Worm (Caenorhabditis elegans) whole organism, L4/young adult: ENCODE data around the gene ifet-1.

Experiments
- W03F9.2 ChIP-seq: fragments of 150-350 bp; optimal IDR thresholded peaks from 2 replicates; lab custom pipeline; 2014; ENCODE audit warnings: missing biosample characterization, missing genetic modification characterization
- dao-5 ChIP-seq: sonication (generic microtip); optimal IDR thresholded peaks from 2 replicates; lab custom pipeline; 2016; ENCODE audit warnings: missing genotype, missing genetic modification characterization, moderate library complexity, missing compliant biosample characterization
- him-1 ChIP-seq: sonication (generic microtip); optimal IDR thresholded peaks from 2 replicates; lab custom pipeline; 2016; ENCODE audit warnings: missing genotype, missing genetic modification reagents, missing genetic modification characterization, missing compliant biosample characterization

ifet-1 gene

ce11 chrIII:4502559-4503240 is 27.8 kb upstream of the ifet-1 start:
- no peak for TF ChIP-seq W03F9.2 (tag; lab: Kevin White, UChicago)
- TF ChIP-seq him-1 (tag; lab: Kevin White, UChicago) = no peak
- TF ChIP-seq dao-5 (tag; lab: Kevin White, UChicago) = no peak

ce11 chrIII:4498938-4499337 is 24.0 kb upstream of the ifet-1 start, which contains the start of the genes C07G2.5 and atf-7:
TSS of gene C07G2.5 (minus strand) at chrIII:4499038.
TSS of gene atf-7 (minus strand) at chrIII:4499045.
- TF ChIP-seq him-1 (tag; lab: Kevin White, UChicago) = no peak
- no peak for TF ChIP-seq dao-5 (tag; lab: Kevin White, UChicago)
- TF ChIP-seq W03F9.2 (tag; lab: Kevin White, UChicago) = no peak

- TF ChIP-seq W03F9.2 (tag; lab: Kevin White, UChicago) (no peak), dao-5 (tag; lab: Kevin White, UChicago) (no peak), him-1 (tag; lab: Kevin White, UChicago) (no peak)
These were observed 21.1 kb upstream of the ifet-1 start for ce11 chrIII:4496085-4496484.

- TF ChIP-seq him-1 (tag; lab: Kevin White, UChicago) (no peak), W03F9.2 (tag; lab: Kevin White, UChicago) (no peak), dao-5 (tag; lab: Kevin White, UChicago) (no peak)
These were observed 20.7 kb upstream of the ifet-1 start for ce11 chrIII:4495685-4496084.

ce11 chrIII:4495250-4495649 is 20.3 kb upstream of the ifet-1 start:
- no peak for TF ChIP-seq dao-5 (tag; lab: Kevin White, UChicago)
- no peak for TF ChIP-seq him-1 (tag; lab: Kevin White, UChicago)
- TF ChIP-seq W03F9.2 (tag; lab: Kevin White, UChicago) = no peak

- no peak for TF ChIP-seq him-1 (tag; lab: Kevin White, UChicago)
- no peak for TF ChIP-seq W03F9.2 (tag; lab: Kevin White, UChicago)
- no peak for TF ChIP-seq dao-5 (tag; lab: Kevin White, UChicago)
These were observed 19.6 kb upstream of the ifet-1 start for ce11 chrIII:4494541-4495010.

- TF ChIP-seq him-1 (tag; lab: Kevin White, UChicago) (no peak), W03F9.2 (tag; lab: Kevin White, UChicago) (no peak), dao-5 (tag; lab: Kevin White, UChicago) (no peak)
These were observed 18.2 kb upstream of the ifet-1 start for ce11 chrIII:4493008-4493777.

- peak; percentile 25 for TF ChIP-seq him-1 (tag; lab: Kevin White, UChicago)
- no peak for TF ChIP-seq dao-5 (tag; lab: Kevin White, UChicago)
- no peak for TF ChIP-seq W03F9.2 (tag; lab: Kevin White, UChicago)
These were observed 16.5 kb upstream of the ifet-1 start for ce11 chrIII:4491164-4492144.

ce11 chrIII:4488892-4489409 is 14.0 kb upstream of the ifet-1 start, which contains the start of gene cpg-1:
TSS of gene cpg-1 (plus strand) at chrIII:4489359.
- peak; percentile 30 for TF ChIP-seq W03F9.2 (tag; lab: Kevin White, UChicago)
- no peak for TF ChIP-seq dao-5 (tag; lab: Kevin White, UChicago)
- no peak for TF ChIP-seq him-1 (tag; lab: Kevin White, UChicago)

- no peak for TF ChIP-seq W03F9.2 (tag; lab: Kevin White, UChicago)
- no peak for TF ChIP-seq him-1 (tag; lab: Kevin White, UChicago)
These were observed 12.3 kb upstream of the ifet-1 start for ce11 chrIII:4487271-4487670.

- TF ChIP-seq W03F9.2 (tag; lab: Kevin White, UChicago) (no peak), him-1 (tag; lab: Kevin White, UChicago) (no peak), dao-5 (tag; lab: Kevin White, UChicago) (no peak)
These were observed 8.0 kb upstream of the ifet-1 start for ce11 chrIII:4482986-4483385.

- TF ChIP-seq W03F9.2 (tag; lab: Kevin White, UChicago) = no peak
- TF ChIP-seq him-1 (tag; lab: Kevin White, UChicago) = no peak
- TF ChIP-seq dao-5 (tag; lab: Kevin White, UChicago) = no peak
These were observed 6.8 kb upstream of the ifet-1 start for ce11 chrIII:4481787-4482186.
